Worm (Caenorhabditis elegans) whole organism, L1 larva: Measurements from ENCODE around the gene gcy-21.

Experiments used
- C04F5.9 ChIP-seq: sonication (generic microtip); optimal IDR thresholded peaks from 2 replicates; lab custom pipeline; 2016; ENCODE audit warnings: missing genetic modification characterization, missing compliant biosample characterization
- Y116A8C.19 ChIP-seq: sonication (generic microtip); optimal IDR thresholded peaks from 2 replicates; lab custom pipeline; 2016; ENCODE audit warnings: missing compliant biosample characterization, missing genetic modification characterization, borderline replicate concordance
- aly-2 ChIP-seq: fragments of 150-350 bp; optimal IDR thresholded peaks from 2 replicates; lab custom pipeline; 2014; ENCODE audit warnings: missing biosample characterization, missing genetic modification characterization
- blmp-1 ChIP-seq: fragments of 150-350 bp; optimal IDR thresholded peaks from 2 replicates; lab custom pipeline; 2014; ENCODE audit warnings: missing biosample characterization, missing genetic modification characterization
- ceh-63 ChIP-seq: fragments of 200-800 bp; sonication (Bioruptor generic); optimal IDR thresholded peaks from 2 replicates; lab custom pipeline; 2018; ENCODE audit warnings: mild to moderate bottlenecking, missing genetic modification characterization, missing compliant biosample characterization
- ceh-82 ChIP-seq, 3 experiments: fragments of 150-350 bp in 1 of 3; sonication (generic microtip) in 2 of 3; optimal IDR thresholded peaks; 2 replicates each; lab custom pipeline; 2014 to 2017; ENCODE audit warnings: missing biosample characterization in 3 of 3, missing genetic modification characterization in 3 of 3
- ces-1 ChIP-seq: fragments of 150-350 bp; optimal IDR thresholded peaks from 2 replicates; lab custom pipeline; 2014; ENCODE audit warnings: missing biosample characterization, missing genetic modification reagents, missing genetic modification characterization
- dpl-1 ChIP-seq, 3 experiments: fragments of 150-350 bp in 2 of 3; sonication (generic microtip) in 1 of 3; optimal IDR thresholded peaks; 2 replicates each; lab custom pipeline; 2014 to 2017; ENCODE audit warnings: missing biosample characterization in 3 of 3, missing genetic modification characterization in 3 of 3, missing genetic modification reagents in 3 of 3
- dsc-1 ChIP-seq: sonication (generic microtip); optimal IDR thresholded peaks from 2 replicates; lab custom pipeline; 2016; ENCODE audit warnings: mild to moderate bottlenecking, missing genetic modification characterization, missing compliant biosample characterization
- efl-3 ChIP-seq: fragments of 200-800 bp; sonication (Bioruptor generic); optimal IDR thresholded peaks from 2 replicates; lab custom pipeline; 2018; ENCODE audit warnings: mild to moderate bottlenecking, missing genetic modification characterization, missing compliant biosample characterization
- egl-27 ChIP-seq, 2 experiments: fragments of 150-350 bp in 1 of 2; sonication (generic microtip); optimal IDR thresholded peaks; 3 replicates each; lab custom pipeline; 2017 to 2018; ENCODE audit warnings: missing biosample characterization in 2 of 2, missing genetic modification characterization in 2 of 2, missing genetic modification reagents in 2 of 2
- elt-2 ChIP-seq: sonication (generic microtip); optimal IDR thresholded peaks from 2 replicates; lab custom pipeline; 2016; ENCODE audit warnings: missing genetic modification characterization, mild to moderate bottlenecking, inconsistent platforms, missing compliant biosample characterization, missing genetic modification reagents
- elt-3 ChIP-seq, 6 experiments: fragments of 150-350 bp in 1 of 6; sonication (generic microtip); optimal IDR thresholded peaks; 2 replicates each; lab custom pipeline; 2017 to 2018; ENCODE audit warnings: missing biosample characterization in 6 of 6, missing genetic modification characterization in 6 of 6, inconsistent platforms in 1 of 6
- fkh-10 ChIP-seq: sonication (generic microtip); optimal IDR thresholded peaks from 2 replicates; lab custom pipeline; 2017; ENCODE audit warnings: missing biosample characterization, missing genetic modification reagents, missing genetic modification characterization
- hlh-17 ChIP-seq: fragments of 200-800 bp; sonication (Bioruptor generic); optimal IDR thresholded peaks from 2 replicates; lab custom pipeline; 2018; ENCODE audit warnings: missing genetic modification characterization, mild to moderate bottlenecking, missing compliant biosample characterization, moderate library complexity, borderline replicate concordance
- hpl-2 ChIP-seq: fragments of 150-350 bp; optimal IDR thresholded peaks from 2 replicates; lab custom pipeline; 2014; ENCODE audit warnings: missing biosample characterization, missing genetic modification reagents, missing genetic modification characterization
- irx-1 ChIP-seq: sonication (generic microtip); optimal IDR thresholded peaks from 2 replicates; lab custom pipeline; 2016; ENCODE audit warnings: missing genetic modification characterization, missing compliant biosample characterization
- jun-1 ChIP-seq: fragments of 150-350 bp; optimal IDR thresholded peaks from 2 replicates; lab custom pipeline; 2014; ENCODE audit warnings: missing biosample characterization, missing genetic modification reagents, missing genetic modification characterization
- lin-14 ChIP-seq: fragments of 200-800 bp; sonication (Bioruptor generic); optimal IDR thresholded peaks from 2 replicates; lab custom pipeline; 2018; ENCODE audit warnings: mild to moderate bottlenecking, missing genetic modification characterization, moderate library complexity, missing compliant biosample characterization
- lin-15B ChIP-seq: fragments of 150-350 bp; sonication (generic microtip); optimal IDR thresholded peaks from 3 replicates; lab custom pipeline; 2014; ENCODE audit warnings: missing biosample characterization, missing genetic modification characterization
- lin-35 ChIP-seq, 2 experiments: fragments of 150-350 bp; optimal IDR thresholded peaks; 2 replicates each; lab custom pipeline; 2014; ENCODE audit warnings: missing biosample characterization in 2 of 2, missing genetic modification characterization in 2 of 2, missing genetic modification reagents in 2 of 2
- lin-39 ChIP-seq: fragments of 150-350 bp; optimal IDR thresholded peaks from 2 replicates; lab custom pipeline; 2014; ENCODE audit warnings: missing biosample characterization, missing genetic modification reagents, missing genetic modification characterization
- mab-9 ChIP-seq: fragments of 200-800 bp; sonication (Bioruptor generic); IDR thresholded peaks from 2 replicates; pipeline ENCODE4 v1.3.6; 2022; ENCODE audit warnings: missing genetic modification reagents, missing genetic modification characterization, missing compliant biosample characterization
- mep-1 ChIP-seq: fragments of 150-350 bp; optimal IDR thresholded peaks from 2 replicates; lab custom pipeline; 2014; ENCODE audit warnings: missing biosample characterization, missing genetic modification characterization
- nhr-19 ChIP-seq: fragments of 200-800 bp; sonication (Bioruptor generic); conservative IDR thresholded peaks from 2 replicates; pipeline ENCODE4 v1.3.6; 2022; ENCODE audit warnings: missing genetic modification characterization, missing compliant biosample characterization
- nhr-237 ChIP-seq: fragments of 150-350 bp; optimal IDR thresholded peaks from 2 replicates; lab custom pipeline; 2014; ENCODE audit warnings: missing biosample characterization, missing genetic modification characterization
- nhr-28 ChIP-seq: fragments of 150-350 bp; optimal IDR thresholded peaks from 2 replicates; lab custom pipeline; 2014; ENCODE audit warnings: missing biosample characterization, missing genetic modification characterization
- nhr-47 ChIP-seq: sonication (generic microtip); optimal IDR thresholded peaks from 2 replicates; lab custom pipeline; 2016; ENCODE audit warnings: mild to moderate bottlenecking, missing genetic modification characterization, moderate library complexity, missing compliant biosample characterization
- nhr-71 ChIP-seq: sonication (generic microtip); optimal IDR thresholded peaks from 2 replicates; lab custom pipeline; 2016; ENCODE audit warnings: mild to moderate bottlenecking, missing genetic modification characterization, moderate library complexity, missing compliant biosample characterization
- nhr-85 ChIP-seq: sonication (generic microtip); peaks from one replicate; lab custom pipeline; 2016; ENCODE audit warnings: missing genetic modification characterization, inconsistent platforms, missing compliant biosample characterization
- rnt-1 ChIP-seq: sonication (generic microtip); optimal IDR thresholded peaks from 2 replicates; lab custom pipeline; 2016; ENCODE audit warnings: mild to moderate bottlenecking, missing genetic modification characterization, moderate library complexity, missing compliant biosample characterization
- sox-4 ChIP-seq: sonication (generic microtip); optimal IDR thresholded peaks from 2 replicates; lab custom pipeline; 2016; ENCODE audit warnings: missing genetic modification characterization, missing compliant biosample characterization
- sptf-1 ChIP-seq: fragments of 150-350 bp; optimal IDR thresholded peaks from 2 replicates; lab custom pipeline; 2014; ENCODE audit warnings: missing biosample characterization, missing genetic modification characterization
- sup-37 ChIP-seq: fragments of 200-800 bp; sonication (Bioruptor generic); optimal IDR thresholded peaks from 2 replicates; lab custom pipeline; 2018; ENCODE audit warnings: mild to moderate bottlenecking, missing genetic modification characterization, missing compliant biosample characterization
- tbx-2 ChIP-seq: sonication (generic microtip); optimal IDR thresholded peaks from 2 replicates; lab custom pipeline; 2016; ENCODE audit warnings: missing genetic modification characterization, missing compliant biosample characterization
- tlp-1 ChIP-seq: fragments of 150-350 bp; optimal IDR thresholded peaks from 2 replicates; lab custom pipeline; 2014; ENCODE audit warnings: missing biosample characterization, missing genetic modification characterization
- unc-130 ChIP-seq: fragments of 150-350 bp; optimal IDR thresholded peaks from 2 replicates; lab custom pipeline; 2017; ENCODE audit warnings: missing biosample characterization, missing genetic modification characterization, inconsistent platforms
- unc-86 ChIP-seq: sonication (generic microtip); optimal IDR thresholded peaks from 2 replicates; lab custom pipeline; 2016; ENCODE audit warnings: missing genetic modification characterization, missing compliant biosample characterization
- unc-98 ChIP-seq: fragments of 200-800 bp; sonication (Bioruptor generic); IDR thresholded peaks from 2 replicates; pipeline ENCODE4 v1.3.6; 2022; ENCODE audit warnings: missing genetic modification characterization, missing compliant biosample characterization
- vab-15 ChIP-seq: sonication (generic microtip); optimal IDR thresholded peaks from 2 replicates; lab custom pipeline; 2017; ENCODE audit warnings: missing genotype, mild to moderate bottlenecking, missing genetic modification characterization, missing compliant biosample characterization
- zag-1 ChIP-seq: fragments of 150-350 bp; optimal IDR thresholded peaks from 2 replicates; lab custom pipeline; 2014; ENCODE audit warnings: missing biosample characterization, missing genetic modification characterization
- zip-4 ChIP-seq: fragments of 200-800 bp; sonication (Bioruptor generic); optimal IDR thresholded peaks from 2 replicates; lab custom pipeline; 2018; ENCODE audit warnings: mild to moderate bottlenecking, missing genetic modification characterization, moderate library complexity, missing compliant biosample characterization
- ztf-4 ChIP-seq: fragments of 150-350 bp; optimal IDR thresholded peaks from 2 replicates; lab custom pipeline; 2014; ENCODE audit warnings: missing biosample characterization, missing genetic modification characterization

gcy-21 gene

DNA sequence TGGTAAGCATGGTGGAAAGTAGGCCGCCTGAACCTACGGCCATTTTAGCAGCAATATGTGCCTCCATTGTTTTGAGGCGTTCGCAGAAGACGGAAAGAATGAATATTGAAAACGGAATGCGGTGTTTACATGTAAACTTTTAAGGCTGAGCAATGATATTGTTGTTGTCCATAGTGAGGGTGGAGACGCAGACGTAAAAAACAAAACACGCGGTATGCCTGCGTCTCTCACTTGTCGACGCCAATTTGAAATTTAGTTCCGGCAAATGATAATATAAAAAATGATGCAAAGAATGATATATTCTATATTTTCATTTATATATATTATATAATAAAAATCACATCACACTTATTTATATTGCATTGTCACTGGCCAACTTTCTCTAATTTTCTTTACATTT is 48.4 kb downstream of the gcy-21 start, which contains the start of gene Y47G7B.2 (continued):
- TF ChIP-seq tbx-2 (tag; lab: Kevin White, UChicago) (no peak), dpl-1 (GFP tag; optimal IDR thresholded peaks at IDR 0.05; lab: Kevin White, UChicago) (no peak), unc-130 (tag; lab: Kevin White, UChicago) (no peak), nhr-85 (no peak), sox-4 (no peak), nhr-28 (tag; lab: Kevin White, UChicago) (no peak), elt-2 (tag; lab: Kevin White, UChicago) (no peak), tlp-1 (tag; lab: Kevin White, UChicago) (no peak), unc-98 (no peak), mab-9 (GFP tag; lab: Robert Waterston, UW) (no peak), lin-39 (tag; lab: Kevin White, UChicago) (no peak), efl-3 (GFP tag; lab: Kevin White, UChicago) (no peak), rnt-1 (tag; lab: Kevin White, UChicago) (peak; percentile 29), ces-1 (GFP tag; lab: Kevin White, UChicago) (no peak), nhr-237 (tag; lab: Kevin White, UChicago) (no peak), egl-27 (tag; optimal IDR thresholded peaks at IDR 0.05; lab: Kevin White, UChicago) (no peak), ztf-4 (tag; lab: Kevin White, UChicago) (no peak), sup-37 (GFP tag; lab: Kevin White, UChicago) (no peak), hlh-17 (GFP tag; lab: Kevin White, UChicago) (no peak), elt-3 (tag; optimal IDR thresholded peaks at IDR 0.05; lab: Kevin White, UChicago) (no peak), jun-1 (tag; lab: Kevin White, UChicago) (no peak), nhr-47 (tag; lab: Kevin White, UChicago) (peak; percentile 23), unc-86 (no peak), ceh-63 (GFP tag; lab: Kevin White, UChicago) (no peak), mep-1 (tag; lab: Kevin White, UChicago) (no peak), lin-14 (peak; percentile 66), blmp-1 (no peak), C04F5.9 (tag; lab: Kevin White, UChicago) (no peak), nhr-71 (tag; lab: Kevin White, UChicago) (peak; percentile 42), lin-15B (tag; lab: Kevin White, UChicago) (no peak), aly-2 (tag; lab: Kevin White, UChicago) (no peak), hpl-2 (no peak), irx-1 (no peak), vab-15 (no peak), fkh-10 (no peak), sptf-1 (tag; lab: Kevin White, UChicago) (no peak), zip-4 (GFP tag; lab: Kevin White, UChicago) (no peak), Y116A8C.19 (tag; lab: Kevin White, UChicago) (no peak), lin-35 (GFP tag; optimal IDR thresholded peaks at IDR 0.05; lab: Kevin White, UChicago) (peak in 1 of 2 experiments; percentile 34), zag-1 (tag; lab: Kevin White, UChicago) (no peak), nhr-19 (GFP tag; lab: Robert Waterston, UW) (no peak)

DNA sequence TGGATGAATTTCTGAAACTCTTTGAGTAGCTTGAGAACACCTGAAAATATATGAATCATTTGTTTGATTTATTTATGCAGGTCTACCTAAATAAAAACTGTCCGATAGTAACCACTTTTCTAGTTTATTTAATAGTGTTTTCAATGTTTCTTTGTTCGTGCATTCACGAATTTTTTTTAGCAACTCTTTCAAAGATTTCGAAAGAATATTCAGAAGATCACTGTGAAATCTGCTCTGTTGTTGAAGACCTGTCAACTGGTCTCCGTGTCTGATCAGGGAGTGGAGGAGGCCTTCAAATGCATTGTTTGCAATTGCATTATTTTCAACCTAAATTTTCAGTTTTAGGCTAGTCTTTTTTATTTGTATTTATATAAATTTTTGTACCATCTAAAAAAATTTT is 50.5 kb downstream of the gcy-21 start, which contains the start of gene T05A8.1:
TSS of gene T05A8.1 (minus strand) at position 101 of the 400 bp plus-strand sequence.
- no peak for TF ChIP-seq unc-86
- no peak for TF ChIP-seq ceh-82 (tag; optimal IDR thresholded peaks at IDR 0.05; lab: Kevin White, UChicago)
- no peak for TF ChIP-seq nhr-237 (tag; lab: Kevin White, UChicago)
- no peak for TF ChIP-seq nhr-71 (tag; lab: Kevin White, UChicago)
- no peak for TF ChIP-seq nhr-28 (tag; lab: Kevin White, UChicago)
- TF ChIP-seq mep-1 (tag; lab: Kevin White, UChicago): no peak
- no peak for TF ChIP-seq dsc-1 (tag; lab: Kevin White, UChicago)
- no peak for TF ChIP-seq C04F5.9 (tag; lab: Kevin White, UChicago)
- TF ChIP-seq hlh-17 (GFP tag; lab: Kevin White, UChicago): no peak
- TF ChIP-seq ces-1 (GFP tag; lab: Kevin White, UChicago): no peak
